Fruit fly (Drosophila melanogaster) whole organism, pupa: ENCODE results near the gene mRpL32.

Source experiments
- CG10348 ChIP-seq: fragments of 200-800 bp; sonication (Bioruptor generic); IDR thresholded peaks from 2 replicates; pipeline ENCODE4 v1.3.6; 2022; ENCODE audit warnings: missing biosample characterization, missing genetic modification characterization
- CG12605 ChIP-seq: fragments of 200-800 bp; sonication (Bioruptor generic); IDR thresholded peaks from 2 replicates; pipeline ENCODE4 v1.3.6; 2022; ENCODE audit warnings: missing biosample characterization, missing genetic modification characterization
- CG13204 ChIP-seq: fragments of 200-800 bp; sonication (Bioruptor generic); optimal IDR thresholded peaks from 2 replicates; lab custom pipeline; 2018; ENCODE audit warnings: missing biosample characterization, mild to moderate bottlenecking, missing genetic modification characterization, moderate library complexity
- CG14655 ChIP-seq: fragments of 200-800 bp; sonication (Bioruptor generic); optimal IDR thresholded peaks from 3 replicates; lab custom pipeline; 2017; ENCODE audit warnings: mild to moderate bottlenecking, missing biosample characterization, missing genetic modification reagents, missing genetic modification characterization
- CG15710 ChIP-seq: fragments of 200-800 bp; sonication (Bioruptor generic); optimal IDR thresholded peaks from 2 replicates; lab custom pipeline; 2018; ENCODE audit warnings: missing biosample characterization, mild to moderate bottlenecking, missing genetic modification characterization, moderate library complexity
- CG17806 ChIP-seq: fragments of 200-800 bp; sonication (Bioruptor generic); optimal IDR thresholded peaks from 2 replicates; lab custom pipeline; 2018; ENCODE audit warnings: missing biosample characterization, mild to moderate bottlenecking, missing genetic modification characterization, moderate library complexity
- CG32121 ChIP-seq: fragments of 200-800 bp; sonication (Bioruptor generic); IDR thresholded peaks from 2 replicates; pipeline ENCODE4 v1.3.6; 2022; ENCODE audit warnings: missing biosample characterization, missing genetic modification characterization
- CG34367 ChIP-seq: fragments of 200-800 bp; sonication (Bioruptor generic); optimal IDR thresholded peaks from 2 replicates; lab custom pipeline; 2018; ENCODE audit warnings: missing biosample characterization, mild to moderate bottlenecking, missing genetic modification characterization
- CG4496 ChIP-seq: fragments of 200-800 bp; sonication (Bioruptor generic); IDR thresholded peaks from 3 replicates; pipeline ENCODE4 v1.3.6; 2022; ENCODE audit warnings: missing biosample characterization, missing genetic modification characterization
- CG8159 ChIP-seq: fragments of 200-800 bp; sonication (Bioruptor generic); optimal IDR thresholded peaks from 3 replicates; lab custom pipeline; 2018; ENCODE audit warnings: missing biosample characterization, mild to moderate bottlenecking, missing genetic modification characterization, moderate library complexity
- CG8301 ChIP-seq: fragments of 200-800 bp; sonication (Bioruptor generic); optimal IDR thresholded peaks from 2 replicates; lab custom pipeline; 2018; ENCODE audit warnings: missing biosample characterization, mild to moderate bottlenecking, missing genetic modification characterization
- CG9948 ChIP-seq: fragments of 200-800 bp; sonication (Bioruptor generic); optimal IDR thresholded peaks from 2 replicates; lab custom pipeline; 2018; ENCODE audit warnings: missing biosample characterization, mild to moderate bottlenecking, missing genetic modification characterization, moderate library complexity
- D1 ChIP-seq: fragments of 200-800 bp; sonication (Bioruptor generic); optimal IDR thresholded peaks from 2 replicates; lab custom pipeline; 2018; ENCODE audit warnings: missing biosample characterization, mild to moderate bottlenecking, missing genetic modification characterization, moderate library complexity
- EcR ChIP-seq: fragments of 200-800 bp; sonication (Bioruptor generic); optimal IDR thresholded peaks from 3 replicates; lab custom pipeline; 2019; ENCODE audit warnings: missing biosample characterization, missing genetic modification characterization, mild to moderate bottlenecking, moderate library complexity, missing genetic modification reagents
- Ets98B ChIP-seq: fragments of 200-800 bp; sonication (Bioruptor generic); IDR thresholded peaks from 2 replicates; pipeline ENCODE4 v1.3.6; 2022; ENCODE audit warnings: missing biosample characterization, missing genetic modification characterization
- Pif1A ChIP-seq: fragments of 200-800 bp; sonication (Bioruptor generic); optimal IDR thresholded peaks from 3 replicates; lab custom pipeline; 2016; ENCODE audit warnings: missing biosample characterization, missing genetic modification characterization
- Pif1B ChIP-seq: fragments of 200-800 bp; sonication (Bioruptor generic); optimal IDR thresholded peaks from 3 replicates; lab custom pipeline; 2016; ENCODE audit warnings: missing biosample characterization, missing genetic modification characterization
- Snoo ChIP-seq: fragments of 200-800 bp; sonication (Bioruptor generic); optimal IDR thresholded peaks from 3 replicates; lab custom pipeline; 2017; ENCODE audit warnings: missing biosample characterization, mild to moderate bottlenecking, missing genetic modification characterization, inconsistent platforms
- fd96Ca ChIP-seq: fragments of 200-800 bp; sonication (Bioruptor generic); IDR thresholded peaks from 3 replicates; pipeline ENCODE4 v1.3.6; 2022; ENCODE audit warnings: missing biosample characterization, missing genetic modification characterization
- gl ChIP-seq: fragments of 200-800 bp; sonication (Bioruptor generic); optimal IDR thresholded peaks from 2 replicates; lab custom pipeline; 2018; ENCODE audit warnings: missing biosample characterization, mild to moderate bottlenecking, missing genetic modification characterization
- rn ChIP-seq: fragments of 200-800 bp; sonication (Bioruptor generic); IDR thresholded peaks from 2 replicates; pipeline ENCODE4 v1.3.6; 2022; ENCODE audit warnings: missing biosample characterization, missing genetic modification characterization

The mRpL32 gene

DNA sequence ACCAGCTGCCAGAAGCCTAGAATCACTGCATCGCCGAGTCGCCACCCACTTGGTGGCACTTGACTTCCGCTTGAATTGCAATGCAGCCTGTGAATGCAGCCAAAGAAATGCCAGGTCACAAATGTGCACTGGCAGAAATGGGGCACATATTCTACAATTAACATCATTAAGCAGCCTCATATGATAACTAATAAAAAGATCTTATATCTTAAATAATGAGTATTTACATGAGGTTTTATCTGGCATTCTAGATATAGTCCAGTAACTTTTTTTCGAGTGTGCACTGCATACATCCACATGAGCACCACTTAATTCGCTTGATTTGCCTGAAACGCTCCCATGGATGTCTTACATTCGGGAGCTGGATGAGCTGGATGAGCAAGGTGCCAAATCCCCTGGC lies 43.0 kb downstream of the mRpL32 start:
- TF ChIP-seq CG13204: no peak
- TF ChIP-seq CG8159 (tag; lab: Kevin White, UChicago): peak; percentile 63
- peak; percentile 28 for TF ChIP-seq Snoo (tag; lab: Kevin White, UChicago)
- no peak for TF ChIP-seq EcR (GFP tag; lab: Kevin White, UChicago)
- peak; percentile 30 for TF ChIP-seq CG34367 (tag; lab: Kevin White, UChicago)
- TF ChIP-seq CG12605 (GFP tag; lab: Robert Waterston, UW): peak; percentile 36; the same call in 1 of the 2 replicates
- TF ChIP-seq CG32121 (GFP tag; lab: Robert Waterston, UW): peak; percentile 29; the same call in 1 of the 2 replicates
- TF ChIP-seq rn (GFP tag; lab: Robert Waterston, UW): peak; percentile 48; the same call in 1 of the 2 replicates
- TF ChIP-seq CG4496 (GFP tag; lab: Robert Waterston, UW): peak; percentile 80
- no peak for TF ChIP-seq CG10348
- no peak for TF ChIP-seq D1 (tag; lab: Kevin White, UChicago)
- TF ChIP-seq CG15710: peak; percentile 55
- peak; percentile 66 for TF ChIP-seq CG14655
- TF ChIP-seq Ets98B (GFP tag; lab: Robert Waterston, UW): peak; percentile 63
- TF ChIP-seq Pif1A (GFP tag; lab: Kevin White, UChicago): peak; percentile 28
- TF ChIP-seq fd96Ca (GFP tag; lab: Robert Waterston, UW): peak; percentile 68; the same call in 2 of the 3 replicates
- TF ChIP-seq Pif1B (GFP tag; lab: Kevin White, UChicago): peak; percentile 10
- peak; percentile 57 for TF ChIP-seq CG9948 (tag; lab: Kevin White, UChicago)
- no peak for TF ChIP-seq gl (tag; lab: Kevin White, UChicago)
- TF ChIP-seq CG17806 (tag; lab: Kevin White, UChicago): peak; percentile 57
- peak; percentile 62 for TF ChIP-seq CG8301 (tag; lab: Kevin White, UChicago)

dm6 chr3R:31296989-31297388 lies 44.3 kb downstream of the mRpL32 start:
- TF ChIP-seq Snoo (tag; lab: Kevin White, UChicago) (peak; percentile 25), CG17806 (tag; lab: Kevin White, UChicago) (peak; percentile 4), CG14655 (peak; percentile 1), EcR (GFP tag; lab: Kevin White, UChicago) (no peak), CG9948 (tag; lab: Kevin White, UChicago) (peak; percentile 23), Pif1B (GFP tag; lab: Kevin White, UChicago) (no peak), CG8159 (tag; lab: Kevin White, UChicago) (peak; percentile 0)

- TF ChIP-seq EcR (GFP tag; lab: Kevin White, UChicago) (peak; percentile 52), CG15710 (no peak)
These were observed 48.9 kb downstream of the mRpL32 start for dm6 chr3R:31301527-31301926.
